Worm (Caenorhabditis elegans) whole organism, L4 larva: ENCODE data around the gene set-24.
"Not testable (repeated sequence)": the region's sequence is repeated elsewhere in the genome, so short reads cannot be mapped to it uniquely, and the experiment has no call there.

ENCODE experiments used
- F44E2.7 ChIP-seq: fragments of 200-800 bp; sonication (Bioruptor generic); IDR thresholded peaks from 2 replicates; pipeline ENCODE4 v2.1.2; 2022; ENCODE audit warnings: missing genetic modification characterization, missing compliant biosample characterization
- R02D3.7 ChIP-seq: fragments of 150-350 bp; sonication (generic microtip); optimal IDR thresholded peaks from 3 replicates; lab custom pipeline; 2014; ENCODE audit warnings: missing biosample characterization, missing genetic modification characterization
- T20F7.1 ChIP-seq: fragments of 200-800 bp; sonication (Bioruptor generic); optimal IDR thresholded peaks from 2 replicates; lab custom pipeline; 2018; ENCODE audit warnings: mild to moderate bottlenecking, missing genetic modification characterization, missing compliant biosample characterization
- T26A8.4 ChIP-seq: fragments of 200-800 bp; sonication (Bioruptor generic); IDR thresholded peaks from 2 replicates; pipeline ENCODE4 v1.3.6; 2022; ENCODE audit warnings: missing genetic modification characterization, missing compliant biosample characterization
- Y75B8A.6 ChIP-seq: fragments of 200-800 bp; sonication (Bioruptor generic); IDR thresholded peaks from 2 replicates; pipeline ENCODE4 v1.3.6; 2022; ENCODE audit warnings: missing genetic modification reagents, missing genetic modification characterization, missing compliant biosample characterization
- aha-1 ChIP-seq: fragments of 150-350 bp; peaks from one replicate; lab custom pipeline; 2014; ENCODE audit warnings: missing biosample characterization, missing genetic modification characterization
- ceh-28 ChIP-seq: fragments of 150-350 bp; optimal IDR thresholded peaks from 2 replicates; lab custom pipeline; 2014; ENCODE audit warnings: missing biosample characterization, missing genetic modification reagents, missing genetic modification characterization
- ceh-32 ChIP-seq: sonication (generic microtip); optimal IDR thresholded peaks from 2 replicates; lab custom pipeline; 2016; ENCODE audit warnings: mild to moderate bottlenecking, missing genetic modification characterization, missing compliant biosample characterization; ENCODE audit not compliant: poor library complexity
- ceh-82 ChIP-seq: sonication (generic microtip); optimal IDR thresholded peaks from 2 replicates; lab custom pipeline; 2017; ENCODE audit warnings: missing biosample characterization, missing genetic modification characterization
- ctbp-1 ChIP-seq: fragments of 200-800 bp; sonication (Bioruptor generic); IDR thresholded peaks from 2 replicates; pipeline ENCODE4 v1.3.6; 2022; ENCODE audit warnings: missing genetic modification reagents, missing genetic modification characterization, missing compliant biosample characterization
- dmd-8 ChIP-seq: fragments of 200-800 bp; sonication (Bioruptor generic); IDR thresholded peaks from 2 replicates; pipeline ENCODE4 v1.3.6; 2022; ENCODE audit warnings: missing genetic modification characterization, missing compliant biosample characterization
- egl-27 ChIP-seq: sonication (generic microtip); optimal IDR thresholded peaks from 3 replicates; lab custom pipeline; 2017; ENCODE audit warnings: missing biosample characterization, missing genetic modification reagents, missing genetic modification characterization
- egl-43 ChIP-seq: fragments of 200-800 bp; sonication (Bioruptor generic); IDR thresholded peaks from 2 replicates; pipeline ENCODE4 v1.3.6; 2022; ENCODE audit warnings: missing genetic modification reagents, missing genetic modification characterization, missing compliant biosample characterization
- gei-8 ChIP-seq: fragments of 200-800 bp; sonication (Bioruptor generic); optimal IDR thresholded peaks from 2 replicates; lab custom pipeline; 2018; ENCODE audit warnings: mild to moderate bottlenecking, missing genetic modification characterization, missing compliant biosample characterization
- hmg-1.1 ChIP-seq: fragments of 200-800 bp; sonication (Bioruptor generic); IDR thresholded peaks from 2 replicates; pipeline ENCODE4 v1.3.6; 2022; ENCODE audit warnings: missing genetic modification reagents, missing genetic modification characterization, missing compliant biosample characterization
- lim-7 ChIP-seq: fragments of 200-800 bp; sonication (Bioruptor generic); IDR thresholded peaks from 2 replicates; pipeline ENCODE4 v1.3.6; 2022; ENCODE audit warnings: missing genetic modification characterization, missing compliant biosample characterization
- lin-15B ChIP-seq: fragments of 150-350 bp; sonication (generic microtip); optimal IDR thresholded peaks from 3 replicates; lab custom pipeline; 2014; ENCODE audit warnings: missing biosample characterization, missing genetic modification characterization
- lin-29 ChIP-seq: fragments of 200-800 bp; sonication (Bioruptor generic); IDR thresholded peaks from 2 replicates; pipeline ENCODE4 v1.3.6; 2022; ENCODE audit warnings: missing genetic modification reagents, missing genetic modification characterization, missing compliant biosample characterization
- mxl-2 ChIP-seq: fragments of 200-800 bp; sonication (Bioruptor generic); conservative IDR thresholded peaks from 2 replicates; pipeline ENCODE4 v1.3.6; 2022; ENCODE audit warnings: missing genetic modification reagents, missing genetic modification characterization, missing compliant biosample characterization
- mxl-3 ChIP-seq: fragments of 200-800 bp; sonication (Bioruptor generic); optimal IDR thresholded peaks from 2 replicates; lab custom pipeline; 2018; ENCODE audit warnings: mild to moderate bottlenecking, missing genetic modification characterization, missing compliant biosample characterization
- nhr-11 ChIP-seq: fragments of 150-350 bp; optimal IDR thresholded peaks from 2 replicates; lab custom pipeline; 2014; ENCODE audit warnings: missing biosample characterization, missing genetic modification characterization
- nhr-42 ChIP-seq: fragments of 200-800 bp; sonication (Bioruptor generic); IDR thresholded peaks from 2 replicates; pipeline ENCODE4 v1.3.6; 2022; ENCODE audit warnings: missing genetic modification characterization, missing compliant biosample characterization
- nhr-6 ChIP-seq: fragments of 150-350 bp; optimal IDR thresholded peaks from 2 replicates; lab custom pipeline; 2014; ENCODE audit warnings: missing biosample characterization, missing genetic modification characterization
- set-16 ChIP-seq: fragments of 200-800 bp; sonication (Bioruptor generic); IDR thresholded peaks from 2 replicates; pipeline ENCODE4 v1.3.6; 2022; ENCODE audit warnings: missing genetic modification reagents, missing genetic modification characterization, missing compliant biosample characterization
- unc-39 ChIP-seq: sonication (generic microtip); optimal IDR thresholded peaks from 2 replicates; lab custom pipeline; 2017; ENCODE audit warnings: missing biosample characterization, missing genetic modification characterization
- ztf-11 ChIP-seq: fragments of 150-350 bp; optimal IDR thresholded peaks from 2 replicates; lab custom pipeline; 2014; ENCODE audit warnings: missing biosample characterization, missing genetic modification characterization

Gene set-24

DNA sequence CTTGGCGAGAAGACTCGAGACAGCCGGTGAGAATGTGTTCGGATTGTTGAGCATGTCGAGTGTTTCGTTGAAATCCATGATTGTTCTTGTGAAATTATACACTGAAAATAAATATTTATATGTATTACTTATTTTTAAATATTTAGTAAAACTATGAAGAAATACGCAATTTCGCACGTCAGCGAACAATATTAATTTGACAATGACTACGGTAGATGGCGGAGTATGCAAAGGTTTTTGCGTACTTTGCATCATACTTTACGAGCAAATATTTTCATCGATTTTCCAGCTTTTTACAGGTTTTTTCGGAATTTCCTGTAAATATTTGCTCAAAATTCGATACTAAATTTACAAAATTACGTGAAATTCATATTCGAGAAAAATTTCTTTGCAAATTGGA lies at the start of gene set-24:
Gene set-24, minus strand, starts transcription at position 101 of the 400 bp plus-strand sequence.
- TF ChIP-seq nhr-6 (tag; lab: Kevin White, UChicago), result no peak
- no peak for TF ChIP-seq ceh-82
- no peak for TF ChIP-seq set-16 (GFP tag; lab: Robert Waterston, UW)
- no peak for TF ChIP-seq mxl-3 (GFP tag; lab: Kevin White, UChicago)

- TF ChIP-seq unc-39 (tag; lab: Kevin White, UChicago), result no peak
- no peak for TF ChIP-seq ceh-82
- TF ChIP-seq lim-7 (GFP tag; lab: Robert Waterston, UW), result no peak
- no peak for TF ChIP-seq nhr-42 (GFP tag; lab: Robert Waterston, UW)
- TF ChIP-seq F44E2.7 (GFP tag; lab: Robert Waterston, UW), result no peak
- TF ChIP-seq ceh-28 (tag; lab: Kevin White, UChicago), result peak; percentile 93
- no peak for TF ChIP-seq dmd-8 (GFP tag; lab: Robert Waterston, UW)
- no peak for TF ChIP-seq nhr-6 (tag; lab: Kevin White, UChicago)
Measured at ce11 chrII:12176521-12176920, 45.8 kb upstream of the set-24 start.

DNA sequence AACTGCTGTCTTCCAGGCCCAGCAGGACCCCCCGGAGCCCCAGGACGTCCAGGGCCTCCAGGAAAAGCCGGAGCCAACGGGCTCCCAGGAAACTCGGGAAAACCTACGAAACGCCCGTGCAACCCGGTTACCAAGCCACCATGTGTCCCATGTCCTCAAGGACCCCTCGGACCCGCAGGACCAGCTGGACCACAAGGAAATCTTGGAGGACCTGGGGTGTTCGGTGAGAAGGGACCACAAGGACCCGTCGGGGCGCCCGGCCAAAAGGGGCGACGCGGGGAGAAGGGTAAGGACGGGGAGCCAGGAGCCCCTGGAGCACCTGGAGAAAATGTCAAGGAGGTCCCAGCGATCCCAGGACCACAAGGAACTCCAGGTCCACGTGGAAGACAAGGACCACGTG lies 44.6 kb upstream of the set-24 start:
- TF ChIP-seq T26A8.4 (GFP tag; lab: Robert Waterston, UW) (peak; percentile 22), ztf-11 (tag; lab: Kevin White, UChicago) (no peak), egl-43 (GFP tag; lab: Robert Waterston, UW) (peak; percentile 56; the same call in 1 of the 2 replicates), set-16 (GFP tag; lab: Robert Waterston, UW) (peak; percentile 97)

ce11 chrII:12172273-12172672 lies 41.5 kb upstream of the set-24 start, which contains the start of gene rol-1:
TSS of gene rol-1 (plus strand) at chrII:12172573.
- no peak for TF ChIP-seq Y75B8A.6 (GFP tag; lab: Robert Waterston, UW)
- no peak for TF ChIP-seq lin-29
- no peak for TF ChIP-seq ctbp-1 (GFP tag; lab: Robert Waterston, UW)
- no peak for TF ChIP-seq unc-39 (tag; lab: Kevin White, UChicago)
- TF ChIP-seq, all 104 proteins: peak for 0

ce11 chrII:12169487-12170128 lies 38.8 kb upstream of the set-24 start:
- no peak for TF ChIP-seq T20F7.1 (GFP tag; lab: Kevin White, UChicago)
- TF ChIP-seq aha-1 (tag; lab: Kevin White, UChicago), result peak; percentile 87
- TF ChIP-seq lin-15B, result no peak
- TF ChIP-seq Y75B8A.6 (GFP tag; lab: Robert Waterston, UW), result no peak
- TF ChIP-seq, all 104 proteins: peak for 1

ce11 chrII:12164539-12164938 lies 33.8 kb upstream of the set-24 start, which contains the start of gene Y57A10A.8:
TSS of gene Y57A10A.8 (plus strand) at chrII:12164839.
- not testable (repeated sequence) for TF ChIP-seq R02D3.7 (tag; lab: Kevin White, UChicago); mxl-2 (GFP tag; lab: Robert Waterston, UW); gei-8 (GFP tag; lab: Kevin White, UChicago)

- TF ChIP-seq ceh-32 (tag; lab: Kevin White, UChicago), result no peak
- 0 out of 2 replicates have a peak, but pooled peaks have one; percentile 33 for TF ChIP-seq hmg-1.1 (GFP tag; lab: Robert Waterston, UW)
- TF ChIP-seq, all 104 proteins: peak for 1
Measured at ce11 chrII:12162997-12163396, 32.2 kb upstream of the set-24 start.

DNA sequence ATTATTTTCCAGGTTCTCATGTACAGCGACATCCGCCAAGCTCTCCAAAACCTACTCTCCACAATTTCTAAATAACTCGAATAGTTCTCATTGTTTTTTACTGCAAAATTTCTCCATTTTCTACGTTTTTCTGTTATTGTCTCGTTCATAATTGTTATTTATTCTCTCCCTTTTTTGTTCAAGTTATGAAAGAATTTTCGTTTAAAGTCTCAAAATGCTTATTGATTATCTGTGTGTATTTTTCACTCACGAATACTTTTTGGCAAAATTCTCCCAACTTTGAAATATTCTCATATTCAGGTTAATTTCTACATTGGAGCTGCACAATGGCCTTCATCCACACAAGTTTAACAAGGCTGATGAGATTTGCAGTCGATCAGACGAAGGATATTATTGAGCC lies 23.4 kb upstream of the set-24 start, which contains the start of gene Y57A10A.5:
Gene Y57A10A.5, plus strand, starts transcription at position 301 of the 400 bp plus-strand sequence.
- TF ChIP-seq Y75B8A.6 (GFP tag; lab: Robert Waterston, UW); egl-27 (tag; lab: Kevin White, UChicago); nhr-11: not testable (repeated sequence)
